Fruit fly (Drosophila melanogaster) whole organism, prepupa: Measurements from ENCODE around the gene yellow-e3.

ENCODE experiments used
- Blimp-1 ChIP-seq: fragments of 200-800 bp; sonication (Bioruptor generic); optimal IDR thresholded peaks from 3 replicates; lab custom pipeline; 2017; ENCODE audit warnings: missing biosample characterization, missing genetic modification characterization, mild to moderate bottlenecking, moderate library complexity, missing genetic modification reagents
- CG6854 ChIP-seq: fragments of 200-800 bp; sonication (Bioruptor generic); optimal IDR thresholded peaks from 2 replicates; lab custom pipeline; 2017; ENCODE audit warnings: missing biosample characterization, mild to moderate bottlenecking, missing genetic modification characterization
- Hr39 ChIP-seq: fragments of 200-800 bp; sonication (Bioruptor generic); optimal IDR thresholded peaks from 2 replicates; lab custom pipeline; 2016; ENCODE audit warnings: missing biosample characterization, missing genetic modification characterization
- Lpt ChIP-seq: fragments of 200-800 bp; sonication (Bioruptor generic); optimal IDR thresholded peaks from 3 replicates; lab custom pipeline; 2016; ENCODE audit warnings: missing biosample characterization, missing genetic modification characterization
- OdsH ChIP-seq: fragments of 200-800 bp; sonication (Bioruptor generic); optimal IDR thresholded peaks from 3 replicates; lab custom pipeline; 2016; ENCODE audit warnings: missing biosample characterization, missing genetic modification characterization
- Sox14 ChIP-seq: fragments of 200-800 bp; sonication (Bioruptor generic); optimal IDR thresholded peaks from 3 replicates; lab custom pipeline; 2016; ENCODE audit warnings: missing biosample characterization, missing genetic modification characterization
- acj6 ChIP-seq: fragments of 200-800 bp; sonication (Bioruptor generic); optimal IDR thresholded peaks from 3 replicates; lab custom pipeline; 2016; ENCODE audit warnings: missing biosample characterization, missing genetic modification characterization
- cyc ChIP-seq: fragments of 200-800 bp; sonication (Bioruptor generic); optimal IDR thresholded peaks from 3 replicates; lab custom pipeline; 2016; ENCODE audit warnings: missing biosample characterization, missing genetic modification characterization

DNA sequence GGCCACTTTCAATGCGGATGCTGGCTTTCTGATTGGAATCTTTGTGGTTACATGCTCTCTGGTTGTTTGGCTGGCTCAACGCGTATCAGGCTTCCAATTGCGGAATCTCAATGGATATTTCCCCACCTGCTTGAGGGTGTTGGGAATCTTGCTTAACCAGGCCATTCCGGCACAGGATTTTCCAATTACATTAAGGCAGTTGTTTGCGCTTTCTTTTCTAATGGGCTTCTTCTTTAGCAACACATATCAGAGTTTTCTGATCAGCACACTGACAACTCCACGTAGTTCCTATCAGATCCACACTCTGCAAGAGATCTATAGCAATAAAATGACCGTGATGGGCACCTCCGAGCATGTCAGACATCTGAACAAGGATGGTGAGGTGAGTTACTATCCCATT is 17.5 kb upstream of the yellow-e3 start:
- TF ChIP-seq Sox14 (GFP tag; lab: Kevin White, UChicago), result no peak
- no peak for TF ChIP-seq Lpt (GFP tag; lab: Kevin White, UChicago)
- no peak for TF ChIP-seq Blimp-1
- no peak for TF ChIP-seq acj6 (GFP tag; lab: Kevin White, UChicago)
- no peak for TF ChIP-seq Hr39 (GFP tag; lab: Kevin White, UChicago)
- no peak for TF ChIP-seq cyc (GFP tag; lab: Kevin White, UChicago)
- TF ChIP-seq OdsH (GFP tag; lab: Kevin White, UChicago), result no peak
- no peak for TF ChIP-seq CG6854
